Fruit fly (Drosophila melanogaster): ENCODE data around the gene CG17752.

dm6 chr3R:19586319-19586718 lies 23.7 kb upstream of the CG17752 start:
- TF ChIP-seq CG8159 (tag; optimal IDR thresholded peaks at IDR 0.05) (no peak), Pif1A (GFP tag; optimal IDR thresholded peaks at IDR 0.05) (no peak), CG9948 (tag; optimal IDR thresholded peaks at IDR 0.05) (no peak), CG32121 (GFP tag; IDR thresholded peaks at IDR 0.05) (no peak), Ets98B (GFP tag; IDR thresholded peaks at IDR 0.05) (no peak), CG10348 (GFP tag; IDR thresholded peaks at IDR 0.05) (no peak), CG14655 (GFP tag; optimal IDR thresholded peaks at IDR 0.05) (no peak), CG13204 (GFP tag; optimal IDR thresholded peaks at IDR 0.05) (no peak), EcR (GFP tag; optimal IDR thresholded peaks at IDR 0.05) (no peak), Snoo (tag; optimal IDR thresholded peaks at IDR 0.05) (no peak), fd96Ca (GFP tag; IDR thresholded peaks at IDR 0.05) (no peak), rn (GFP tag; IDR thresholded peaks at IDR 0.05) (no peak), Pif1B (GFP tag; optimal IDR thresholded peaks at IDR 0.05) (no peak), CG15710 (tag; optimal IDR thresholded peaks at IDR 0.05) (no peak)

All from whole organism, pupa.